Fruit fly (Drosophila melanogaster): ENCODE results near the gene CG5321.

The CG5321 gene

DNA sequence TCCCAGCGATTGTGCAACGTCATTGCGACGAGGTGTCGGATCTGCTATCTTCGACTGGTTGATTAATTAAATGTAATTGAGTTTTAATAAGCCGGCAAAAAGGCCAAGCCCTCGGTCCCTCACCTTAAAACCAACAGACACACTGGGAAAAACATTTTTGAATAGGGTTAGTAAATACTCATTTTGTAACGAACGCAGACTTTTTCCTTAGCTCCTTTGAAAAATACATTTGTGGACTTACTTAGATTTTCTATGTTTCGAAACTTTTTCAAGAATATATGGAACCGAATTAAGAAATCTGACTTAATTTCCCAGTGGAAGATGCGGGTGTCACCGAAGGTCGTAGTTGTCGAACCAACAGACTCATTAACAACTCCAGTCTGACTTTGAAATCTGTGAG lies 45.1 kb upstream of the CG5321 start (continued):
- TF ChIP-seq bigmax (GFP tag; optimal IDR thresholded peaks at IDR 0.05) (no peak), CG30403 (GFP tag; optimal IDR thresholded peaks at IDR 0.05) (no peak), NK7.1 (GFP tag; optimal IDR thresholded peaks at IDR 0.05) (no peak), CG10267 (tag; optimal IDR thresholded peaks at IDR 0.05) (no peak), tx (GFP tag; optimal IDR thresholded peaks at IDR 0.05) (no peak), dati (GFP tag; IDR thresholded peaks at IDR 0.05) (no peak), CG3838 (GFP tag; optimal IDR thresholded peaks at IDR 0.05) (no peak), en (GFP tag; optimal IDR thresholded peaks at IDR 0.05) (no peak), HLH3B (GFP tag; IDR thresholded peaks at IDR 0.05) (peak; percentile 65), Optix (GFP tag; IDR thresholded peaks at IDR 0.05) (peak; percentile 49; the same call in 1 of the 3 replicates), sens (GFP tag) (peak; percentile 20), CG7839 (tag; optimal IDR thresholded peaks at IDR 0.05) (no peak), CG10321 (GFP tag; IDR thresholded peaks at IDR 0.05) (no peak), bcd (GFP tag; optimal IDR thresholded peaks at IDR 0.05) (no peak), Nf-YA (GFP tag; IDR thresholded peaks at IDR 0.05) (no peak), CG2712 (tag; optimal IDR thresholded peaks at IDR 0.05) (no peak), Lhr (GFP tag; optimal IDR thresholded peaks at IDR 0.05) (no peak), D19A (tag; optimal IDR thresholded peaks at IDR 0.05) (no peak), CG12391 (tag; optimal IDR thresholded peaks at IDR 0.05) (no peak), Ada2b (GFP tag; IDR thresholded peaks at IDR 0.05) (peak; percentile 55), hb (GFP tag; IDR thresholded peaks at IDR 0.05; ENCODE audit: partially characterized antibody) (no peak), Elba2 (GFP tag; optimal IDR thresholded peaks at IDR 0.05) (no peak), CG9876 (GFP tag; optimal IDR thresholded peaks at IDR 0.05) (no peak), unpg (GFP tag; optimal IDR thresholded peaks at IDR 0.05) (no peak), prd (optimal IDR thresholded peaks at IDR 0.05) (no peak), prd (GFP tag; IDR thresholded peaks at IDR 0.05) (peak; percentile 52; the same call in 2 of the 3 replicates), CG6854 (GFP tag; optimal IDR thresholded peaks at IDR 0.05) (no peak), bab2 (GFP tag; optimal IDR thresholded peaks at IDR 0.05) (no peak), dmrt99B (tag; optimal IDR thresholded peaks at IDR 0.05) (peak; percentile 50), H15 (GFP tag; IDR thresholded peaks at IDR 0.05) (0 out of 3 replicates have a peak, but pooled peaks have one; percentile 22), pfk (GFP tag; optimal IDR thresholded peaks at IDR 0.05) (no peak), HHEX (GFP tag; optimal IDR thresholded peaks at IDR 0.05) (no peak), wor (GFP tag; IDR thresholded peaks at IDR 0.05) (peak; percentile 35; the same call in 1 of the 2 replicates), CG14860 (GFP tag; IDR thresholded peaks at IDR 0.05; ENCODE audit: partially characterized antibody) (no peak), Drgx (GFP tag; IDR thresholded peaks at IDR 0.05) (no peak), sens-2 (GFP tag; IDR thresholded peaks at IDR 0.05) (peak; percentile 54; the same call in 1 of the 2 replicates), CG9932 (GFP tag; IDR thresholded peaks at IDR 0.05) (no peak), CG14441 (GFP tag; IDR thresholded peaks at IDR 0.05) (peak; percentile 65; the same call in 1 of the 2 replicates), MBD-R2 (GFP tag; IDR thresholded peaks at IDR 0.05) (no peak), CG31441 (GFP tag; IDR thresholded peaks at IDR 0.05) (peak; percentile 43; the same call in 1 of the 2 replicates), Trl (optimal IDR thresholded peaks at IDR 0.05) (no peak), Trl (GFP tag; optimal IDR thresholded peaks at IDR 0.05) (no peak), CG31224 (GFP tag; IDR thresholded peaks at IDR 0.05) (no peak), ttk (GFP tag; IDR thresholded peaks at IDR 0.05) (peak; percentile 43; the same call in 1 of the 2 replicates), Meics (GFP tag; optimal IDR thresholded peaks at IDR 0.05) (no peak), slbo (GFP tag; IDR thresholded peaks at IDR 0.05) (0 out of 2 replicates have a peak, but pooled peaks have one; percentile 6), HmgZ (tag; optimal IDR thresholded peaks at IDR 0.05) (no peak), CG12155 (GFP tag; optimal IDR thresholded peaks at IDR 0.05) (no peak), Awh (GFP tag; IDR thresholded peaks at IDR 0.05) (no peak; the same call in 1 of the 2 replicates), CG5953 (GFP tag; IDR thresholded peaks at IDR 0.05) (peak; percentile 21; the same call in 1 of the 2 replicates), CG4424 (GFP tag; optimal IDR thresholded peaks at IDR 0.05) (no peak), CG17361 (GFP tag; IDR thresholded peaks at IDR 0.05) (peak; percentile 34; the same call in 1 of the 3 replicates), stc (GFP tag; IDR thresholded peaks at IDR 0.05) (peak; percentile 64)

All from whole organism, embryonic.